Worm (Caenorhabditis elegans): ENCODE results near the gene C35B1.7.

DNA sequence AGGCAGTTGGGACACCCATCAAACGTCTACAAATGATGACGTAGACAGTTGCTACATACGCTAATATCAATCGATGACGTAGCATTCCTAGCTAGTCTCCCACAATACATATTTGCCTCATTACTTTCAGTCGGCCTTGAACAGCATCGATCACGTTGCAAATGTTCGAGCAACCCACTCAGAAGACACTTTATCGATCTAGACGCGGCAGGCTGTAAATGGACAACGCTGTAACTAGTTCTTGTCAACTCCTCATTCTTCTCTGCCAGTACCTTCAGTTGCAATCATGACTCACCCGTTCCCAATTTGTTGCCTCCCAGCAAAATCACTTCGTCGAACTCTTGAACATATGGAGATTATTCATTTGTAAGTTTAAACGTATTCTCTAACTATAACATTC is 36.8 kb upstream of the C35B1.7 start, which contains the start of gene pqn-75:
- TF ChIP-seq elt-3 (tag; optimal IDR thresholded peaks at IDR 0.05) (no peak), lin-39 (tag; optimal IDR thresholded peaks at IDR 0.05) (no peak), skn-1 (tag; optimal IDR thresholded peaks at IDR 0.05) (no peak), nhr-28 (tag; optimal IDR thresholded peaks at IDR 0.05) (no peak), mml-1 (tag; optimal IDR thresholded peaks at IDR 0.05) (no peak), unc-62 (GFP tag; optimal IDR thresholded peaks at IDR 0.05) (no peak), ztf-4 (tag; optimal IDR thresholded peaks at IDR 0.05) (no peak), nhr-11 (tag; optimal IDR thresholded peaks at IDR 0.05) (no peak), tbx-2 (tag; optimal IDR thresholded peaks at IDR 0.05) (no peak), R02D3.7 (tag; optimal IDR thresholded peaks at IDR 0.05) (no peak), ama-1 (optimal IDR thresholded peaks at IDR 0.05) (no peak), ztf-11 (tag; optimal IDR thresholded peaks at IDR 0.05) (no peak), nhr-77 (tag; optimal IDR thresholded peaks at IDR 0.05) (no peak), egl-27 (tag; optimal IDR thresholded peaks at IDR 0.05) (no peak)
